Fruit fly (Drosophila melanogaster) whole organism, embryonic: ENCODE data around the gene senju.

ENCODE experiments used
- CG10959 ChIP-seq: fragments of 200-800 bp; sonication (Bioruptor generic); IDR thresholded peaks from 2 replicates; pipeline ENCODE4 v1.3.6; 2022; ENCODE audit warnings: missing biosample characterization, missing genetic modification characterization
- CG4854 ChIP-seq: fragments of 200-800 bp; sonication (Bioruptor generic); optimal IDR thresholded peaks from 2 replicates; lab custom pipeline; 2016; ENCODE audit warnings: missing biosample characterization, missing genetic modification characterization, inconsistent platforms
- CG9817 ChIP-seq: fragments of 200-800 bp; sonication (Bioruptor generic); optimal IDR thresholded peaks from 2 replicates; lab custom pipeline; 2018; ENCODE audit warnings: missing biosample characterization, mild to moderate bottlenecking, missing genetic modification characterization, moderate library complexity
- CG9876 ChIP-seq: fragments of 200-800 bp; sonication (Bioruptor generic); optimal IDR thresholded peaks from 2 replicates; lab custom pipeline; 2016; ENCODE audit warnings: missing biosample characterization, missing genetic modification characterization
- Ets65A ChIP-seq: fragments of 200-800 bp; sonication (Bioruptor generic); peaks from one replicate; lab custom pipeline; 2016; ENCODE audit warnings: missing biosample characterization, missing genetic modification characterization
- Hr78 ChIP-seq, 2 experiments: fragments of 200-800 bp in 1 of 2; fragments of >200 bp in 1 of 2; sonication (Bioruptor generic) in 1 of 2; optimal IDR thresholded peaks; 2 replicates each; lab custom pipeline; 2017 to 2019; ENCODE audit warnings: missing biosample characterization in 2 of 2, missing genetic modification characterization in 2 of 2, mild to moderate bottlenecking in 1 of 2, moderate library complexity in 1 of 2
- ac ChIP-seq: fragments of 200-800 bp; sonication (Bioruptor generic); optimal IDR thresholded peaks from 3 replicates; lab custom pipeline; 2017; ENCODE audit warnings: missing biosample characterization, mild to moderate bottlenecking, missing genetic modification characterization
- corto ChIP-seq: fragments of 200-800 bp; sonication (Bioruptor generic); optimal IDR thresholded peaks from 2 replicates; lab custom pipeline; 2016; ENCODE audit warnings: missing biosample characterization, mild to moderate bottlenecking, missing genetic modification characterization, moderate library complexity
- ems ChIP-seq: fragments of 200-800 bp; sonication (Bioruptor generic); optimal IDR thresholded peaks from 3 replicates; lab custom pipeline; 2016; ENCODE audit warnings: missing biosample characterization, missing genetic modification characterization
- otp ChIP-seq: fragments of 200-800 bp; sonication (Bioruptor generic); IDR thresholded peaks from 3 replicates; pipeline ENCODE4, ENCODE4 v1.3.6; 2022; ENCODE audit warnings: missing biosample characterization, missing genetic modification characterization
- repo ChIP-seq: fragments of 200-800 bp; sonication (Bioruptor generic); optimal IDR thresholded peaks from 2 replicates; lab custom pipeline; 2016; ENCODE audit warnings: missing biosample characterization, missing genetic modification characterization
- stc ChIP-seq: fragments of 200-800 bp; sonication (Bioruptor generic); IDR thresholded peaks from 2 replicates; pipeline ENCODE4 v1.3.6; 2022; ENCODE audit warnings: missing biosample characterization, missing genetic modification characterization
- zfh1 ChIP-seq: fragments of 200-800 bp; sonication (Bioruptor generic); IDR thresholded peaks from 3 replicates; pipeline ENCODE4 v1.3.6; 2022; ENCODE audit warnings: missing biosample characterization, missing genetic modification characterization

dm6 chr2L:5037402-5037860 is 15.2 kb upstream of the senju start, which contains the start of the genes CG14042 and SP555:
- TF ChIP-seq repo (GFP tag; lab: Kevin White, UChicago): no peak
- TF ChIP-seq ac: no peak
- no peak for TF ChIP-seq zfh1 (GFP tag; lab: Robert Waterston, UW)
- TF ChIP-seq CG9817: no peak
- TF ChIP-seq Hr78 (GFP tag; optimal IDR thresholded peaks at IDR 0.05; lab: Kevin White, UChicago): no peak
- TF ChIP-seq otp (GFP tag; lab: Robert Waterston, UW): no peak
- TF ChIP-seq CG4854 (GFP tag; lab: Kevin White, UChicago): no peak
- no peak for TF ChIP-seq corto (GFP tag; lab: Kevin White, UChicago)
- no peak for TF ChIP-seq CG10959
- TF ChIP-seq Ets65A: no peak
- no peak for TF ChIP-seq stc (GFP tag; lab: Robert Waterston, UW)
- no peak for TF ChIP-seq ems (GFP tag; lab: Kevin White, UChicago)
- no peak for TF ChIP-seq CG9876 (GFP tag; lab: Kevin White, UChicago)
